Fruit fly (Drosophila melanogaster) whole organism, prepupa: ENCODE results near the gene Ance-3.

Experiments
- Blimp-1 ChIP-seq: fragments of 200-800 bp; sonication (Bioruptor generic); optimal IDR thresholded peaks from 3 replicates; lab custom pipeline; 2017; ENCODE audit warnings: missing biosample characterization, missing genetic modification characterization, mild to moderate bottlenecking, moderate library complexity, missing genetic modification reagents
- CG10669 ChIP-seq: fragments of 200-800 bp; sonication (Bioruptor generic); optimal IDR thresholded peaks from 3 replicates; lab custom pipeline; 2018; ENCODE audit warnings: missing biosample characterization, mild to moderate bottlenecking, missing genetic modification characterization, moderate library complexity
- CG11294 ChIP-seq: fragments of 200-800 bp; sonication (Bioruptor generic); IDR thresholded peaks from 2 replicates; pipeline ENCODE4 v1.3.6; 2022; ENCODE audit warnings: missing biosample characterization, missing genetic modification characterization
- CG11762 ChIP-seq: fragments of 200-800 bp; sonication (Bioruptor generic); optimal IDR thresholded peaks from 3 replicates; lab custom pipeline; 2016; ENCODE audit warnings: missing biosample characterization, missing genetic modification characterization; ENCODE audit not compliant: insufficient read depth
- CG11902 ChIP-seq: fragments of 200-800 bp; sonication (Bioruptor generic); optimal IDR thresholded peaks from 3 replicates; lab custom pipeline; 2016; ENCODE audit warnings: missing biosample characterization, missing genetic modification characterization
- CG15336 ChIP-seq: fragments of 200-800 bp; sonication (Bioruptor generic); IDR thresholded peaks from 2 replicates; pipeline ENCODE4 v1.3.6; 2022; ENCODE audit warnings: missing biosample characterization, missing genetic modification characterization
- CG1621 ChIP-seq: fragments of 200-800 bp; sonication (Bioruptor generic); optimal IDR thresholded peaks from 3 replicates; lab custom pipeline; 2018; ENCODE audit warnings: missing biosample characterization, mild to moderate bottlenecking, missing genetic modification characterization
- CG16779 ChIP-seq: fragments of 200-800 bp; sonication (Bioruptor generic); optimal IDR thresholded peaks from 3 replicates; lab custom pipeline; 2017; ENCODE audit warnings: missing biosample characterization, mild to moderate bottlenecking, missing genetic modification characterization
- CG31627 ChIP-seq: fragments of 200-800 bp; sonication (Bioruptor generic); optimal IDR thresholded peaks from 3 replicates; lab custom pipeline; 2016; ENCODE audit warnings: missing biosample characterization, missing genetic modification characterization
- CG3919 ChIP-seq: fragments of 200-800 bp; sonication (Bioruptor generic); optimal IDR thresholded peaks from 3 replicates; lab custom pipeline; 2016; ENCODE audit warnings: missing biosample characterization, missing genetic modification characterization
- CG6163 ChIP-seq: fragments of 200-800 bp; sonication (Bioruptor generic); IDR thresholded peaks from 3 replicates; pipeline ENCODE4 v1.3.6; 2022; ENCODE audit warnings: missing biosample characterization, missing genetic modification characterization
- CG6276 ChIP-seq: fragments of 200-800 bp; sonication (Bioruptor generic); optimal IDR thresholded peaks from 2 replicates; lab custom pipeline; 2017; ENCODE audit warnings: missing biosample characterization, mild to moderate bottlenecking, missing genetic modification characterization
- CG6792 ChIP-seq: fragments of 200-800 bp; sonication (Bioruptor generic); optimal IDR thresholded peaks from 3 replicates; lab custom pipeline; 2016; ENCODE audit warnings: missing biosample characterization, missing genetic modification characterization
- CG6808 ChIP-seq: fragments of 200-800 bp; sonication (Bioruptor generic); optimal IDR thresholded peaks from 3 replicates; lab custom pipeline; 2017; ENCODE audit warnings: missing biosample characterization, missing genetic modification characterization, mild to moderate bottlenecking, moderate library complexity, missing genetic modification reagents
- CG6854 ChIP-seq: fragments of 200-800 bp; sonication (Bioruptor generic); optimal IDR thresholded peaks from 2 replicates; lab custom pipeline; 2017; ENCODE audit warnings: missing biosample characterization, mild to moderate bottlenecking, missing genetic modification characterization
- CG8319 ChIP-seq: fragments of 200-800 bp; sonication (Bioruptor generic); optimal IDR thresholded peaks from 3 replicates; lab custom pipeline; 2016; ENCODE audit warnings: missing biosample characterization, missing genetic modification characterization
- CG8632 ChIP-seq: fragments of 200-800 bp; sonication (Bioruptor generic); optimal IDR thresholded peaks from 3 replicates; lab custom pipeline; 2016; ENCODE audit warnings: missing biosample characterization, missing genetic modification characterization
- CG9139 ChIP-seq: fragments of 200-800 bp; sonication (Bioruptor generic); optimal IDR thresholded peaks from 3 replicates; lab custom pipeline; 2017; ENCODE audit warnings: missing biosample characterization, mild to moderate bottlenecking, missing genetic modification characterization
- Eip75B ChIP-seq: fragments of 200-800 bp; sonication (Bioruptor generic); optimal IDR thresholded peaks from 3 replicates; lab custom pipeline; 2016; ENCODE audit warnings: missing biosample characterization, missing genetic modification characterization
- Eip78C ChIP-seq: fragments of 200-800 bp; sonication (Bioruptor generic); peaks from one replicate; lab custom pipeline; 2016; ENCODE audit warnings: missing biosample characterization, missing genetic modification characterization
- Eip93F ChIP-seq: fragments of 200-800 bp; sonication (Bioruptor generic); optimal IDR thresholded peaks from 2 replicates; lab custom pipeline; 2016; ENCODE audit warnings: missing biosample characterization, mild to moderate bottlenecking, missing genetic modification characterization
- Ets96B ChIP-seq: fragments of 200-800 bp; optimal IDR thresholded peaks from 2 replicates; lab custom pipeline; 2019; ENCODE audit warnings: missing biosample characterization, mild to moderate bottlenecking, missing genetic modification characterization, moderate library complexity
- Gug ChIP-seq: fragments of 200-800 bp; sonication (Bioruptor generic); IDR thresholded peaks from 2 replicates; pipeline ENCODE4 v1.3.6; 2022; ENCODE audit warnings: missing biosample characterization, missing genetic modification characterization
- Hr38 ChIP-seq: sonication (Bioruptor generic); optimal IDR thresholded peaks from 2 replicates; lab custom pipeline; 2016; ENCODE audit warnings: missing biosample characterization, missing genetic modification characterization
- Hr39 ChIP-seq: fragments of 200-800 bp; sonication (Bioruptor generic); optimal IDR thresholded peaks from 2 replicates; lab custom pipeline; 2016; ENCODE audit warnings: missing biosample characterization, missing genetic modification characterization
- Hr4 ChIP-seq: fragments of 200-800 bp; sonication (Bioruptor generic); optimal IDR thresholded peaks from 3 replicates; lab custom pipeline; 2016; ENCODE audit warnings: missing biosample characterization, missing genetic modification characterization
- Smox ChIP-seq: fragments of 200-800 bp; sonication (Bioruptor generic); optimal IDR thresholded peaks from 3 replicates; lab custom pipeline; 2016; ENCODE audit warnings: missing biosample characterization, missing genetic modification characterization
- Sox102F ChIP-seq: fragments of 200-800 bp; sonication (Bioruptor generic); optimal IDR thresholded peaks from 2 replicates; lab custom pipeline; 2016; ENCODE audit warnings: missing biosample characterization, mild to moderate bottlenecking, missing genetic modification characterization
- Sox15 ChIP-seq: fragments of 200-800 bp; sonication (Bioruptor generic); optimal IDR thresholded peaks from 3 replicates; lab custom pipeline; 2016; ENCODE audit warnings: missing biosample characterization, missing genetic modification characterization
- eg ChIP-seq: fragments of 200-800 bp; sonication (Bioruptor generic); IDR thresholded peaks from 3 replicates; pipeline ENCODE4 v1.3.6; 2022; ENCODE audit warnings: missing biosample characterization, missing genetic modification characterization
- fd59A ChIP-seq: fragments of 200-800 bp; sonication (Bioruptor generic); optimal IDR thresholded peaks from 2 replicates; lab custom pipeline; 2017; ENCODE audit warnings: missing biosample characterization, mild to moderate bottlenecking, missing genetic modification characterization, missing genetic modification reagents
- fd85E ChIP-seq: fragments of 200-800 bp; sonication (Bioruptor generic); optimal IDR thresholded peaks from 3 replicates; lab custom pipeline; 2016; ENCODE audit warnings: missing biosample characterization, missing genetic modification characterization
- fkh ChIP-seq: fragments of 200-800 bp; sonication (Bioruptor generic); optimal IDR thresholded peaks from 3 replicates; lab custom pipeline; 2017; ENCODE audit warnings: missing biosample characterization, mild to moderate bottlenecking, missing genetic modification characterization, moderate library complexity
- net ChIP-seq: fragments of 200-800 bp; sonication (Bioruptor generic); optimal IDR thresholded peaks from 3 replicates; lab custom pipeline; 2016; ENCODE audit warnings: missing biosample characterization, missing genetic modification characterization
- pdm3 ChIP-seq: fragments of 200-800 bp; sonication (Bioruptor generic); optimal IDR thresholded peaks from 3 replicates; lab custom pipeline; 2016; ENCODE audit warnings: missing biosample characterization, missing genetic modification characterization
- salr ChIP-seq, 2 experiments: fragments of 200-800 bp; sonication (Bioruptor generic); optimal IDR thresholded peaks; 3 replicates each; lab custom pipeline; 2016 to 2018; ENCODE audit warnings: missing biosample characterization in 2 of 2, missing genetic modification characterization in 2 of 2, mild to moderate bottlenecking in 1 of 2
- spab ChIP-seq: fragments of 200-800 bp; sonication (Bioruptor generic); optimal IDR thresholded peaks from 2 replicates; lab custom pipeline; 2017; ENCODE audit warnings: missing biosample characterization, mild to moderate bottlenecking, missing genetic modification characterization, missing genetic modification reagents
- ss ChIP-seq, 2 experiments: fragments of 200-800 bp; sonication (Bioruptor generic); optimal IDR thresholded peaks; 2 replicates in 1 of 2; 3 replicates in 1 of 2; lab custom pipeline; 2017 to 2018; ENCODE audit warnings: mild to moderate bottlenecking in 2 of 2, missing biosample characterization in 2 of 2, missing genetic modification characterization in 2 of 2, moderate library complexity in 1 of 2
- topi ChIP-seq: fragments of 200-800 bp; sonication (Bioruptor generic); optimal IDR thresholded peaks from 3 replicates; lab custom pipeline; 2016; ENCODE audit warnings: missing biosample characterization, missing genetic modification characterization
- vri ChIP-seq: fragments of 200-800 bp; sonication (Bioruptor generic); optimal IDR thresholded peaks from 3 replicates; lab custom pipeline; 2016; ENCODE audit warnings: missing biosample characterization, mild to moderate bottlenecking, missing genetic modification characterization

The Ance-3 gene

dm6 chr2L:13893439-13893838, 21.1 kb upstream of the Ance-3 start (continued):
- TF ChIP-seq CG6792 (GFP tag; lab: Kevin White, UChicago) (peak; percentile 53), CG6163 (peak; percentile 43; the same call in 1 of the 3 replicates), topi (GFP tag; lab: Kevin White, UChicago) (no peak), CG11762 (GFP tag; lab: Kevin White, UChicago) (peak; percentile 36), CG31627 (GFP tag; lab: Kevin White, UChicago) (no peak), Blimp-1 (GFP tag; lab: Kevin White, UChicago) (no peak), CG6276 (GFP tag; lab: Kevin White, UChicago) (no peak)

dm6 chr2L:13900111-13900930, 14.2 kb upstream of the Ance-3 start:
- peak; percentile 5 for TF ChIP-seq vri (GFP tag; lab: Kevin White, UChicago)
- no peak for TF ChIP-seq CG10669

- TF ChIP-seq Hr39 (GFP tag; lab: Kevin White, UChicago) (no peak), CG16779 (tag; lab: Kevin White, UChicago) (peak; percentile 5), CG3919 (GFP tag; lab: Kevin White, UChicago) (no peak), CG6792 (GFP tag; lab: Kevin White, UChicago) (no peak), net (no peak), CG1621 (tag; lab: Kevin White, UChicago) (no peak), pdm3 (no peak), CG6276 (GFP tag; lab: Kevin White, UChicago) (peak; percentile 77), fkh (GFP tag; lab: Kevin White, UChicago) (no peak), CG8319 (GFP tag; lab: Kevin White, UChicago) (no peak), Hr38 (GFP tag; lab: Kevin White, UChicago) (no peak), spab (GFP tag; lab: Kevin White, UChicago) (no peak), Gug (GFP tag; lab: Robert Waterston, UW) (no peak), salr (GFP tag; optimal IDR thresholded peaks at IDR 0.05; lab: Kevin White, UChicago) (no peak)
Observed at dm6 chr2L:13903796-13904330, 10.7 kb upstream of the Ance-3 start.

dm6 chr2L:13904331-13904911, 10.1 kb upstream of the Ance-3 start, which contains the start of gene Smg5:
Smg5 (minus strand) TSS chr2L:13904661.
- TF ChIP-seq fd59A (GFP tag; lab: Kevin White, UChicago), result peak; percentile 58
- peak; percentile 53 for TF ChIP-seq CG15336 (GFP tag; lab: Robert Waterston, UW)
- peak; percentile 89 for TF ChIP-seq Hr4 (GFP tag; lab: Kevin White, UChicago)
- TF ChIP-seq CG6808, result no peak
- no peak for TF ChIP-seq Eip93F (GFP tag; lab: Kevin White, UChicago)
- no peak for TF ChIP-seq CG3919 (GFP tag; lab: Kevin White, UChicago)
- no peak for TF ChIP-seq Smox
- no peak for TF ChIP-seq CG8319 (GFP tag; lab: Kevin White, UChicago)
- TF ChIP-seq Sox102F (GFP tag; lab: Kevin White, UChicago), result peak; percentile 84
- TF ChIP-seq Eip75B, result no peak
- no peak for TF ChIP-seq Hr38 (GFP tag; lab: Kevin White, UChicago)
- TF ChIP-seq CG11762 (GFP tag; lab: Kevin White, UChicago), result peak; percentile 28
- peak; percentile 86 for TF ChIP-seq Sox15 (GFP tag; lab: Kevin White, UChicago)
- TF ChIP-seq eg (GFP tag; lab: Robert Waterston, UW), result peak; percentile 90
- peak; percentile 59 for TF ChIP-seq vri (GFP tag; lab: Kevin White, UChicago)
- TF ChIP-seq pdm3, result no peak
- TF ChIP-seq fd85E (GFP tag; lab: Kevin White, UChicago), result peak; percentile 67
- peak; percentile 45 to 51 for TF ChIP-seq ss (GFP tag; optimal IDR thresholded peaks at IDR 0.05; lab: Kevin White, UChicago)
- peak; percentile 58 for TF ChIP-seq fkh (GFP tag; lab: Kevin White, UChicago)
- peak; percentile 72 for TF ChIP-seq Gug (GFP tag; lab: Robert Waterston, UW)
- TF ChIP-seq salr (GFP tag; optimal IDR thresholded peaks at IDR 0.05; lab: Kevin White, UChicago), result peak; percentile 60 to 78
- peak; percentile 57 for TF ChIP-seq Ets96B (tag; lab: Kevin White, UChicago)
- no peak for TF ChIP-seq CG16779 (tag; lab: Kevin White, UChicago)
- TF ChIP-seq CG11902 (GFP tag; lab: Kevin White, UChicago), result peak; percentile 79
- TF ChIP-seq Eip78C (GFP tag; lab: Kevin White, UChicago), result peak; percentile 81
- no peak for TF ChIP-seq CG10669
- TF ChIP-seq CG31627 (GFP tag; lab: Kevin White, UChicago), result peak; percentile 94
- TF ChIP-seq CG11294, result peak; percentile 80
- TF ChIP-seq CG6854 (GFP tag; lab: Kevin White, UChicago), result peak; percentile 55
- TF ChIP-seq CG8632 (GFP tag; lab: Kevin White, UChicago), result peak; percentile 53
- TF ChIP-seq CG9139 (GFP tag; lab: Kevin White, UChicago), result no peak
